Fruit fly (Drosophila melanogaster) whole organism, embryonic: ENCODE data around the gene Dpp10.

Experiments used
- Ada2b ChIP-seq: fragments of 200-800 bp; sonication (Bioruptor generic); IDR thresholded peaks from 2 replicates; pipeline ENCODE4 v1.3.6; 2022; ENCODE audit warnings: missing biosample characterization, missing genetic modification characterization
- B-H1 ChIP-seq: fragments of 200-800 bp; sonication (Bioruptor generic); IDR thresholded peaks from 3 replicates; pipeline ENCODE4 v1.3.6; 2022; ENCODE audit warnings: missing biosample characterization, missing genetic modification characterization
- B-H2 ChIP-seq: fragments of 200-800 bp; sonication (Bioruptor generic); optimal IDR thresholded peaks from 2 replicates; lab custom pipeline; 2018; ENCODE audit warnings: missing biosample characterization, mild to moderate bottlenecking, missing genetic modification characterization
- BtbVII ChIP-seq: fragments of 200-800 bp; sonication (Bioruptor generic); optimal IDR thresholded peaks from 3 replicates; lab custom pipeline; 2017; ENCODE audit warnings: missing biosample characterization, mild to moderate bottlenecking, missing genetic modification characterization
- CG10274 ChIP-seq: fragments of 200-800 bp; sonication (Bioruptor generic); optimal IDR thresholded peaks from 3 replicates; lab custom pipeline; 2017; ENCODE audit warnings: missing biosample characterization, mild to moderate bottlenecking, missing genetic modification characterization
- CG11723 ChIP-seq: fragments of 200-800 bp; sonication (Bioruptor generic); optimal IDR thresholded peaks from 2 replicates; lab custom pipeline; 2017; ENCODE audit warnings: missing biosample characterization, mild to moderate bottlenecking, missing genetic modification characterization
- CG12071 ChIP-seq: fragments of 200-800 bp; sonication (Bioruptor generic); optimal IDR thresholded peaks from 3 replicates; lab custom pipeline; 2018; ENCODE audit warnings: missing biosample characterization, mild to moderate bottlenecking, missing genetic modification characterization
- CG13775 ChIP-seq: fragments of 200-800 bp; sonication (Bioruptor generic); optimal IDR thresholded peaks from 3 replicates; lab custom pipeline; 2017; ENCODE audit warnings: missing biosample characterization, mild to moderate bottlenecking, missing genetic modification characterization
- CG14441 ChIP-seq: fragments of 200-800 bp; sonication (Bioruptor generic); IDR thresholded peaks from 2 replicates; pipeline ENCODE4 v1.3.6; 2022; ENCODE audit warnings: missing biosample characterization, missing genetic modification characterization
- CG14667 ChIP-seq: fragments of 200-800 bp; sonication (Bioruptor generic); IDR thresholded peaks from 2 replicates; pipeline ENCODE4 v1.3.6; 2022; ENCODE audit warnings: missing biosample characterization, missing genetic modification characterization
- CG14860 ChIP-seq: fragments of 200-800 bp; sonication (Bioruptor generic); IDR thresholded peaks from 3 replicates; pipeline ENCODE4 v1.3.6; 2022; ENCODE audit warnings: missing biosample characterization, missing genetic modification characterization; ENCODE audit not compliant: partially characterized antibody
- CG17186 ChIP-seq: fragments of 200-800 bp; sonication (Bioruptor generic); optimal IDR thresholded peaks from 3 replicates; lab custom pipeline; 2017; ENCODE audit warnings: missing biosample characterization, missing genetic modification reagents, missing genetic modification characterization
- CG17361 ChIP-seq: fragments of 200-800 bp; sonication (Bioruptor generic); IDR thresholded peaks from 3 replicates; pipeline ENCODE4 v1.3.6; 2022; ENCODE audit warnings: missing biosample characterization, missing genetic modification characterization
- CG18011 ChIP-seq: fragments of 200-800 bp; sonication (Bioruptor generic); optimal IDR thresholded peaks from 2 replicates; lab custom pipeline; 2017; ENCODE audit warnings: missing biosample characterization, missing genetic modification characterization, mild to moderate bottlenecking, moderate library complexity, missing genotype
- CG18764 ChIP-seq: fragments of 200-800 bp; sonication (Bioruptor generic); optimal IDR thresholded peaks from 3 replicates; lab custom pipeline; 2016; ENCODE audit warnings: missing biosample characterization, missing genetic modification characterization
- CG2875 ChIP-seq: fragments of 200-800 bp; sonication (Bioruptor generic); optimal IDR thresholded peaks from 2 replicates; lab custom pipeline; 2017; ENCODE audit warnings: missing biosample characterization, mild to moderate bottlenecking, missing genetic modification characterization, missing genetic modification reagents
- CG31388 ChIP-seq: fragments of 200-800 bp; sonication (Bioruptor generic); optimal IDR thresholded peaks from 2 replicates; lab custom pipeline; 2016; ENCODE audit warnings: missing biosample characterization, missing genetic modification characterization
- CG32532 ChIP-seq: fragments of 200-800 bp; sonication (Bioruptor generic); IDR thresholded peaks from 2 replicates; pipeline ENCODE4 v1.3.6; 2022; ENCODE audit warnings: missing biosample characterization, missing genetic modification characterization
- CG3281 ChIP-seq: fragments of 200-800 bp; sonication (Bioruptor generic); optimal IDR thresholded peaks from 3 replicates; lab custom pipeline; 2017; ENCODE audit warnings: missing biosample characterization, mild to moderate bottlenecking, missing genetic modification characterization
- CG34376 ChIP-seq: fragments of 200-800 bp; sonication (Bioruptor generic); optimal IDR thresholded peaks from 2 replicates; lab custom pipeline; 2018; ENCODE audit warnings: missing biosample characterization, mild to moderate bottlenecking, missing genetic modification characterization
- CG4404 ChIP-seq: fragments of 200-800 bp; sonication (Bioruptor generic); IDR thresholded peaks from 2 replicates; pipeline ENCODE4 v1.3.6; 2022; ENCODE audit warnings: missing biosample characterization, missing genetic modification characterization
- CG4707 ChIP-seq: fragments of 200-800 bp; sonication (Bioruptor generic); optimal IDR thresholded peaks from 2 replicates; lab custom pipeline; 2018; ENCODE audit warnings: missing biosample characterization, mild to moderate bottlenecking, missing genetic modification characterization, moderate library complexity
- CG5245 ChIP-seq: fragments of 200-800 bp; sonication (Bioruptor generic); optimal IDR thresholded peaks from 3 replicates; lab custom pipeline; 2016; ENCODE audit warnings: missing biosample characterization, missing genetic modification characterization
- CTCF ChIP-seq: fragments of 200-800 bp; sonication (Bioruptor generic); optimal IDR thresholded peaks from 2 replicates; lab custom pipeline; 2017; ENCODE audit warnings: missing biosample characterization, mild to moderate bottlenecking, missing genetic modification characterization, moderate library complexity
- CoRest ChIP-seq: fragments of 200-800 bp; sonication (Bioruptor generic); optimal IDR thresholded peaks from 3 replicates; lab custom pipeline; 2018; ENCODE audit warnings: missing biosample characterization, mild to moderate bottlenecking, missing genetic modification characterization, moderate library complexity
- Doc3 ChIP-seq: fragments of 200-800 bp; sonication (Bioruptor generic); IDR thresholded peaks from 3 replicates; pipeline ENCODE4 v1.3.6; 2022; ENCODE audit warnings: missing biosample characterization, missing genetic modification characterization; ENCODE audit not compliant: partially characterized antibody
- Ets65A ChIP-seq: fragments of 200-800 bp; sonication (Bioruptor generic); peaks from one replicate; lab custom pipeline; 2016; ENCODE audit warnings: missing biosample characterization, missing genetic modification characterization
- HHEX ChIP-seq: fragments of 200-800 bp; sonication (Bioruptor generic); optimal IDR thresholded peaks from 3 replicates; lab custom pipeline; 2017; ENCODE audit warnings: missing biosample characterization, mild to moderate bottlenecking, missing genetic modification characterization, missing genetic modification reagents
- HLHmδ ChIP-seq: fragments of 200-800 bp; sonication (Bioruptor generic); optimal IDR thresholded peaks from 2 replicates; lab custom pipeline; 2018; ENCODE audit warnings: missing biosample characterization, mild to moderate bottlenecking, missing genetic modification characterization, moderate library complexity
- Hmr ChIP-seq: fragments of 200-800 bp; sonication (Bioruptor generic); optimal IDR thresholded peaks from 3 replicates; lab custom pipeline; 2017; ENCODE audit warnings: mild to moderate bottlenecking, missing biosample characterization, missing genetic modification reagents, missing genetic modification characterization
- Kr ChIP-seq: fragments of 200-800 bp; sonication (Bioruptor generic); optimal IDR thresholded peaks from 2 replicates; lab custom pipeline; 2017; ENCODE audit warnings: missing biosample characterization, mild to moderate bottlenecking, missing genetic modification characterization
- Lhr ChIP-seq: fragments of 200-800 bp; sonication (Bioruptor generic); optimal IDR thresholded peaks from 3 replicates; lab custom pipeline; 2017; ENCODE audit warnings: mild to moderate bottlenecking, missing biosample characterization, missing genetic modification reagents, missing genetic modification characterization
- Lim3 ChIP-seq: fragments of 200-800 bp; sonication (Bioruptor generic); IDR thresholded peaks from 2 replicates; pipeline ENCODE4 v1.3.6; 2022; ENCODE audit warnings: missing biosample characterization, missing genetic modification characterization
- MESR4 ChIP-seq: fragments of 200-800 bp; sonication (Bioruptor generic); optimal IDR thresholded peaks from 2 replicates; lab custom pipeline; 2018; ENCODE audit warnings: missing biosample characterization, mild to moderate bottlenecking, missing genetic modification characterization, moderate library complexity
- MTF-1 ChIP-seq: fragments of 200-800 bp; sonication (Bioruptor generic); optimal IDR thresholded peaks from 2 replicates; lab custom pipeline; 2018; ENCODE audit warnings: missing biosample characterization, mild to moderate bottlenecking, missing genetic modification characterization, borderline replicate concordance
- Pdp1 ChIP-seq, 2 experiments: fragments of 200-800 bp; sonication (Bioruptor generic); optimal IDR thresholded peaks; 3 replicates each; lab custom pipeline; 2016; ENCODE audit warnings: missing biosample characterization in 2 of 2, missing genetic modification characterization in 2 of 2, mild to moderate bottlenecking in 1 of 2, moderate library complexity in 1 of 2
- Rx ChIP-seq: fragments of 200-800 bp; sonication (Bioruptor generic); IDR thresholded peaks from 2 replicates; pipeline ENCODE4 v1.3.6; 2022; ENCODE audit warnings: missing biosample characterization, missing genetic modification characterization
- Ssrp ChIP-seq: fragments of 200-800 bp; sonication (Bioruptor generic); optimal IDR thresholded peaks from 2 replicates; lab custom pipeline; 2018; ENCODE audit warnings: missing biosample characterization, mild to moderate bottlenecking, missing genetic modification characterization, moderate library complexity
- ap ChIP-seq: fragments of 200-800 bp; sonication (Bioruptor generic); IDR thresholded peaks from 2 replicates; pipeline ENCODE4 v1.3.6; 2022; ENCODE audit warnings: missing biosample characterization, missing genetic modification characterization
- ara ChIP-seq: fragments of 200-800 bp; sonication (Bioruptor generic); IDR thresholded peaks from 2 replicates; pipeline ENCODE4 v1.3.6; 2022; ENCODE audit warnings: missing biosample characterization, missing genetic modification characterization
- az2 ChIP-seq: fragments of 200-800 bp; sonication (Bioruptor generic); optimal IDR thresholded peaks from 3 replicates; lab custom pipeline; 2016; ENCODE audit warnings: missing biosample characterization, missing genetic modification characterization
- gcm2 ChIP-seq: fragments of 200-800 bp; sonication (Bioruptor generic); optimal IDR thresholded peaks from 2 replicates; lab custom pipeline; 2016; ENCODE audit warnings: missing biosample characterization, missing genetic modification characterization
- gem ChIP-seq: fragments of 200-800 bp; sonication (Bioruptor generic); optimal IDR thresholded peaks from 2 replicates; lab custom pipeline; 2019; ENCODE audit warnings: missing biosample characterization, mild to moderate bottlenecking, missing genetic modification characterization, moderate library complexity
- hbn ChIP-seq: fragments of 200-800 bp; sonication (Bioruptor generic); IDR thresholded peaks from 2 replicates; pipeline ENCODE4 v1.3.6; 2022; ENCODE audit warnings: missing biosample characterization, missing genetic modification characterization; ENCODE audit not compliant: partially characterized antibody
- sens-2 ChIP-seq: fragments of 200-800 bp; sonication (Bioruptor generic); IDR thresholded peaks from 2 replicates; pipeline ENCODE4 v1.3.6; 2022; ENCODE audit warnings: missing biosample characterization, missing genetic modification characterization
- sim ChIP-seq: fragments of 200-800 bp; sonication (Bioruptor generic); IDR thresholded peaks from 2 replicates; pipeline ENCODE4 v1.3.6; 2022; ENCODE audit warnings: missing biosample characterization, missing genetic modification characterization
- tll ChIP-seq, 2 experiments: fragments of 200-800 bp in 1 of 2; fragments of >200 bp in 1 of 2; sonication (Bioruptor generic) in 1 of 2; optimal IDR thresholded peaks; 2 replicates each; lab custom pipeline; 2017 to 2019; ENCODE audit warnings: missing biosample characterization in 2 of 2, missing genetic modification characterization in 2 of 2, mild to moderate bottlenecking in 1 of 2, moderate library complexity in 1 of 2
- zen ChIP-seq: fragments of 200-800 bp; sonication (Bioruptor generic); optimal IDR thresholded peaks from 3 replicates; lab custom pipeline; 2018; ENCODE audit warnings: missing biosample characterization, mild to moderate bottlenecking, missing genetic modification characterization, moderate library complexity

Gene Dpp10

dm6 chr2L:6610683-6611373, 10.0 kb upstream of the Dpp10 start, which contains the start of gene CG11050 (continued):
- TF ChIP-seq Pdp1 (GFP tag; optimal IDR thresholded peaks at IDR 0.05; lab: Kevin White, UChicago) (peak; percentile 74 to 93), MESR4 (peak; percentile 70), Lim3 (GFP tag; lab: Robert Waterston, UW) (no peak), CG2875 (GFP tag; lab: Kevin White, UChicago) (peak; percentile 75), CG17186 (GFP tag; lab: Kevin White, UChicago) (peak; percentile 63), sens-2 (0 out of 2 replicates have a peak, but pooled peaks have one; percentile 33), gcm2 (GFP tag; lab: Kevin White, UChicago) (peak; percentile 78), CG4707 (GFP tag; lab: Kevin White, UChicago) (peak; percentile 66), sim (GFP tag; lab: Robert Waterston, UW) (peak; percentile 49; the same call in 1 of the 2 replicates), ap (GFP tag; lab: Robert Waterston, UW) (no peak), CG17361 (peak; percentile 67), CG13775 (GFP tag; lab: Kevin White, UChicago) (peak; percentile 60), CG5245 (GFP tag; lab: Kevin White, UChicago) (peak; percentile 52), CG3281 (GFP tag; lab: Kevin White, UChicago) (peak; percentile 83), HLHmδ (GFP tag; lab: Kevin White, UChicago) (peak; percentile 28), hbn (GFP tag; lab: Robert Waterston, UW) (peak; percentile 46; the same call in 1 of the 2 replicates), CG32532 (GFP tag; lab: Robert Waterston, UW) (peak; percentile 87), CG11723 (peak; percentile 25), CoRest (tag; lab: Kevin White, UChicago) (peak; percentile 78), zen (tag; lab: Kevin White, UChicago) (peak; percentile 92), CG4404 (peak; percentile 31; the same call in 1 of the 2 replicates), gem (tag; lab: Kevin White, UChicago) (peak; percentile 80), Doc3 (GFP tag; lab: Robert Waterston, UW) (no peak), CG14667 (GFP tag; lab: Robert Waterston, UW) (peak; percentile 41; the same call in 1 of the 2 replicates), B-H1 (GFP tag; lab: Robert Waterston, UW) (peak; percentile 45; the same call in 2 of the 3 replicates), CG34376 (GFP tag; lab: Kevin White, UChicago) (peak; percentile 46), CG18011 (GFP tag; lab: Kevin White, UChicago) (peak; percentile 60), Lhr (GFP tag; lab: Kevin White, UChicago) (peak; percentile 99), CG14860 (GFP tag; lab: Robert Waterston, UW) (0 out of 3 replicates have a peak, but pooled peaks have one; percentile 32), ara (GFP tag; lab: Robert Waterston, UW) (peak; percentile 69), CG14441 (GFP tag; lab: Robert Waterston, UW) (peak; percentile 79), CG18764 (GFP tag; lab: Kevin White, UChicago) (peak; percentile 72), CG31388 (GFP tag; lab: Kevin White, UChicago) (peak; percentile 51), Ada2b (peak; percentile 71), Ssrp (peak; percentile 37), HHEX (GFP tag; lab: Kevin White, UChicago) (peak; percentile 66), Hmr (GFP tag; lab: Kevin White, UChicago) (peak; percentile 94), az2 (GFP tag; lab: Kevin White, UChicago) (peak; percentile 83), CTCF (GFP tag; lab: Kevin White, UChicago) (peak; percentile 72), tll (GFP tag; optimal IDR thresholded peaks at IDR 0.05; lab: Kevin White, UChicago) (peak in 1 of 2 experiments; percentile 72), CG10274 (GFP tag; lab: Kevin White, UChicago) (no peak), Ets65A (GFP tag; lab: Kevin White, UChicago) (peak; percentile 96), MTF-1 (GFP tag; lab: Kevin White, UChicago) (peak; percentile 42), Kr (peak; percentile 90), Rx (peak; percentile 56), BtbVII (GFP tag; lab: Kevin White, UChicago) (peak; percentile 48), CG12071 (peak; percentile 80), B-H2 (GFP tag; lab: Kevin White, UChicago) (peak; percentile 58)
